Worm (Caenorhabditis elegans) whole organism, L3 larva: Measurements from ENCODE around the gene nhr-149.

Experiments used
- ZK546.5 ChIP-seq: sonication (generic microtip); optimal IDR thresholded peaks from 2 replicates; lab custom pipeline; 2017; ENCODE audit warnings: missing biosample characterization, missing genetic modification characterization
- aly-2 ChIP-seq: fragments of 150-350 bp; optimal IDR thresholded peaks from 2 replicates; lab custom pipeline; 2014; ENCODE audit warnings: missing biosample characterization, missing genetic modification characterization
- ceh-16 ChIP-seq: sonication (generic microtip); optimal IDR thresholded peaks from 2 replicates; lab custom pipeline; 2017; ENCODE audit warnings: missing biosample characterization, missing genetic modification characterization
- ceh-28 ChIP-seq: fragments of 150-350 bp; optimal IDR thresholded peaks from 2 replicates; lab custom pipeline; 2014; ENCODE audit warnings: missing biosample characterization, missing genetic modification reagents, missing genetic modification characterization
- ceh-82 ChIP-seq: fragments of 150-350 bp; optimal IDR thresholded peaks from 2 replicates; lab custom pipeline; 2014; ENCODE audit warnings: missing biosample characterization, missing genetic modification characterization
- ceh-9 ChIP-seq: sonication (generic microtip); optimal IDR thresholded peaks from 2 replicates; lab custom pipeline; 2018; ENCODE audit warnings: missing biosample characterization, missing genetic modification characterization
- egl-5 ChIP-seq: fragments of 150-350 bp; optimal IDR thresholded peaks from 2 replicates; lab custom pipeline; 2017; ENCODE audit warnings: missing biosample characterization, missing genetic modification reagents, missing genetic modification characterization, inconsistent platforms
- elt-1 ChIP-seq: fragments of 150-350 bp; optimal IDR thresholded peaks from 2 replicates; lab custom pipeline; 2014; ENCODE audit warnings: missing biosample characterization, missing genetic modification characterization
- eor-1 ChIP-seq, 2 experiments: fragments of 150-350 bp; optimal IDR thresholded peaks; 2 replicates each; lab custom pipeline; 2014 to 2018; ENCODE audit warnings: missing biosample characterization in 2 of 2, missing genetic modification characterization in 2 of 2
- fkh-2 ChIP-seq: fragments of 150-350 bp; optimal IDR thresholded peaks from 2 replicates; lab custom pipeline; 2014; ENCODE audit warnings: missing biosample characterization, missing genetic modification reagents, missing genetic modification characterization
- fos-1 ChIP-seq: fragments of 150-350 bp; optimal IDR thresholded peaks from 2 replicates; lab custom pipeline; 2014; ENCODE audit warnings: missing biosample characterization, missing genetic modification characterization
- hmg-11 ChIP-seq: sonication (generic microtip); optimal IDR thresholded peaks from 2 replicates; lab custom pipeline; 2016; ENCODE audit warnings: missing genetic modification characterization, missing compliant biosample characterization
- jun-1 ChIP-seq: fragments of 150-350 bp; optimal IDR thresholded peaks from 2 replicates; lab custom pipeline; 2014; ENCODE audit warnings: missing biosample characterization, missing genetic modification reagents, missing genetic modification characterization
- lin-15B ChIP-seq: fragments of 150-350 bp; optimal IDR thresholded peaks from 2 replicates; lab custom pipeline; 2014; ENCODE audit warnings: missing biosample characterization, missing genetic modification characterization
- lin-39 ChIP-seq: fragments of 150-350 bp; optimal IDR thresholded peaks from 2 replicates; lab custom pipeline; 2018; ENCODE audit warnings: missing biosample characterization, missing genetic modification reagents, missing genetic modification characterization
- lsy-12 ChIP-seq: sonication (generic microtip); optimal IDR thresholded peaks from 2 replicates; lab custom pipeline; 2016; ENCODE audit warnings: mild to moderate bottlenecking, missing genetic modification characterization, missing compliant biosample characterization
- mdl-1 ChIP-seq: fragments of 150-350 bp; optimal IDR thresholded peaks from 2 replicates; lab custom pipeline; 2014; ENCODE audit warnings: missing biosample characterization, missing genetic modification characterization
- mml-1 ChIP-seq: fragments of 150-350 bp; sonication (generic microtip); optimal IDR thresholded peaks from 3 replicates; lab custom pipeline; 2014; ENCODE audit warnings: missing biosample characterization, missing genetic modification characterization
- nfya-1 ChIP-seq: sonication (generic microtip); optimal IDR thresholded peaks from 2 replicates; lab custom pipeline; 2017; ENCODE audit warnings: missing genetic modification characterization, mild to moderate bottlenecking, missing compliant biosample characterization, antibody characterized with exemption, moderate library complexity; ENCODE audit not compliant: insufficient read depth
- nhr-11 ChIP-seq: fragments of 150-350 bp; optimal IDR thresholded peaks from 2 replicates; lab custom pipeline; 2014; ENCODE audit warnings: missing biosample characterization, missing genetic modification characterization
- nhr-12 ChIP-seq: fragments of 150-350 bp; optimal IDR thresholded peaks from 2 replicates; lab custom pipeline; 2014; ENCODE audit warnings: missing biosample characterization, missing genetic modification characterization
- nhr-23 ChIP-seq: fragments of 150-350 bp; optimal IDR thresholded peaks from 2 replicates; lab custom pipeline; 2014; ENCODE audit warnings: missing biosample characterization, missing genetic modification reagents, missing genetic modification characterization
- nhr-237 ChIP-seq: fragments of 150-350 bp; optimal IDR thresholded peaks from 2 replicates; lab custom pipeline; 2014; ENCODE audit warnings: missing biosample characterization, missing genetic modification characterization
- nhr-25 ChIP-seq: sonication (generic microtip); optimal IDR thresholded peaks from 2 replicates; lab custom pipeline; 2017; ENCODE audit warnings: missing biosample characterization, missing genetic modification characterization
- nhr-43 ChIP-seq: sonication (generic microtip); optimal IDR thresholded peaks from 2 replicates; lab custom pipeline; 2016; ENCODE audit warnings: mild to moderate bottlenecking, missing genetic modification characterization, missing compliant biosample characterization; ENCODE audit not compliant: poor library complexity, severe bottlenecking
- nhr-76 ChIP-seq: fragments of 150-350 bp; sonication (generic microtip); optimal IDR thresholded peaks from 5 replicates; lab custom pipeline; 2014; ENCODE audit warnings: missing biosample characterization, missing genetic modification characterization
- nhr-77 ChIP-seq: fragments of 150-350 bp; optimal IDR thresholded peaks from 2 replicates; lab custom pipeline; 2014; ENCODE audit warnings: missing biosample characterization, missing genetic modification characterization
- unc-39 ChIP-seq: sonication (generic microtip); optimal IDR thresholded peaks from 4 replicates; lab custom pipeline; 2017; ENCODE audit warnings: missing biosample characterization, missing genetic modification characterization
- unc-62 ChIP-seq: fragments of 150-350 bp; sonication (generic microtip); optimal IDR thresholded peaks from 4 replicates; lab custom pipeline; 2014; ENCODE audit warnings: missing biosample characterization, missing genetic modification reagents, missing genetic modification characterization
- ztf-4 ChIP-seq: fragments of 150-350 bp; optimal IDR thresholded peaks from 2 replicates; lab custom pipeline; 2014; ENCODE audit warnings: missing biosample characterization, missing genetic modification characterization

Gene nhr-149

DNA sequence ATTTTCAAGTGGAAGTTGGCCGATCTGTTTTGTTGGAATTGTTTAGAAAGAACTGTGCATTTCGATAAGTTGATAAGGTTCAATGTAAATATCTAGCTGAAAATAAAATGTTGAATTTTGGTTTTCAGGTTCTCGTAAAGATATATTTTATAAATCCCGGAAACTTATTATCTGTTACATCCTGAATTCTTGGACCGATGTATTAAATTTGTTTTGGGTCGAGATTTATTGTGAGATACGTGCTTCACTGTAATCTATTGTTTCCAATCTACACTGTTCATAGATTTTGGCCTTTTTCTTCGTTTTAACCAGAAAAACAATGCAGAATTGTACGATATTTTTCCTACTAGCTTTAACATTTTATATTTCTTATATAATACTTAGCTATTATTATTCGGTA lies 7.7 kb upstream of the nhr-149 start, which contains the start of gene C03G6.6:
Gene C03G6.6, plus strand, starts transcription at position 301 of the 400 bp plus-strand sequence.
- TF ChIP-seq nhr-77 (tag; lab: Kevin White, UChicago) (no peak), ceh-28 (tag; lab: Kevin White, UChicago) (no peak), nfya-1 (tag; lab: Kevin White, UChicago) (no peak), fos-1 (tag; lab: Kevin White, UChicago) (no peak), nhr-11 (no peak), fkh-2 (tag; lab: Kevin White, UChicago) (no peak), mdl-1 (tag; lab: Kevin White, UChicago) (no peak), unc-62 (no peak), lsy-12 (tag; lab: Kevin White, UChicago) (no peak), nhr-23 (no peak), nhr-25 (tag; lab: Kevin White, UChicago) (no peak)

DNA sequence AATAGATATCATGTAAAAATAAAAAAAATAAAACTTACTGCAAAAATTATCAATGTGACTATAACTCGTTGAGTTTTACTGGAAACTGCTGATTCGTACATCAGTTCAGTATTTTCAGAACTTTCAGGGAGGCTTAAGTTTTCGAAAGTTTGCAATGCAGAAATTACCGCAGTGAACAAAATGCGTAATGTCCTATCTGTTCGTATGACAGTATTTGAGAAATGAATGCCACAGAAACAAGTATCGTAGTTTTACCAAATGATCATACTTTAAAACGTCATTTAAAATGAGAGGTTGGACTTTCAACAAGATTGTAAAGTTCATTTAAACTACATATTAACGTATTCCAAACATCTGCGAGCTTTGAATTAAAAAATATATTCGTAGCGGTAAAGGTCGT lies 7.2 kb upstream of the nhr-149 start, which contains the start of gene C03G6.21:
Gene C03G6.21, minus strand, starts transcription at position 101 of the 400 bp plus-strand sequence.
- no peak for TF ChIP-seq jun-1
- TF ChIP-seq lin-15B: no peak
- TF ChIP-seq egl-5 (tag; lab: Kevin White, UChicago): no peak
- no peak for TF ChIP-seq nhr-25 (tag; lab: Kevin White, UChicago)
- no peak for TF ChIP-seq ceh-28 (tag; lab: Kevin White, UChicago)
- TF ChIP-seq mml-1 (tag; lab: Kevin White, UChicago): no peak
- TF ChIP-seq lsy-12 (tag; lab: Kevin White, UChicago): no peak
- TF ChIP-seq aly-2 (tag; lab: Kevin White, UChicago): no peak
- TF ChIP-seq nhr-12 (tag; lab: Kevin White, UChicago): no peak
- no peak for TF ChIP-seq ceh-16 (tag; lab: Kevin White, UChicago)
- TF ChIP-seq nhr-43: no peak
- no peak for TF ChIP-seq nhr-23
- TF ChIP-seq unc-39 (tag; lab: Kevin White, UChicago): no peak
- no peak for TF ChIP-seq ZK546.5 (tag; lab: Kevin White, UChicago)

DNA sequence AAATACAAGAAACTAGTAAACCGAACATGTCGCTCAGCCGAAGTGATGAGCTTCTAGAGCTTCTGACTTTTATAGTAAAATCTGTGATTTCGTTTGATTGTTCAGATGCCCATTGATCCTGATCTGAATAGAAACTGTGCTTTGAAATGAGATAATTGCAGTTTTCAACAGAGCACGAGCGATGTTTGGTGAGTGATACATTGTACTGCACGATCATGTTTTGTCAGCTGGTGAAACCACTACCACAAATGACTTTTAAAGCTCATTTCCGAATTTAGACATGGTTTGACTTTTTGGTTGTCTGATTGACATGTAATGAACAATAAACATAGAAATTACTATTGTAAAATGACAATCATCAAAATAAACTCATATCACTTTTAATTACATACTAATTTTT lies 6.0 kb upstream of the nhr-149 start, which contains the start of gene tag-293:
Gene tag-293, minus strand, starts transcription at position 101 of the 400 bp plus-strand sequence.
- TF ChIP-seq nhr-25 (tag; lab: Kevin White, UChicago) (no peak), elt-1 (tag; lab: Kevin White, UChicago) (no peak), eor-1 (tag; optimal IDR thresholded peaks at IDR 0.05; lab: Kevin White, UChicago) (no peak), fos-1 (tag; lab: Kevin White, UChicago) (no peak), hmg-11 (tag; lab: Kevin White, UChicago) (no peak)

DNA sequence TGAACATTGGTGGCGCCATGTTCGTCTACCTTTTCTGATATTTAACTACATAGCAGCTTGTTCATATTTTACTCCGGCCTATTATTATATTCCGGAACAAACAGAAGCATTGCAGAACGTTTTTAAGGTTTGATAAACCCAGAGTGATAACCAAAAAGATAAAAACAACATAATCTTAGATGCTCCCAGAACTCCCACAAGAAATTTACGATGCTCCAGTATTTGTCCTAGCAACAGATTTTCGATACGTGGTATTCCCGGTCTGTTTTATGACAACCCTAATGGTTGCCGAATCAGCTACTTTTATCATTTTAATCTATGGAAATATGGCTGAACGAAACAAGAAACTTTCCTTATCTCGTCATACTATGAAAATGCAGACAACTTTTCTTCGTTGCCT lies 4.2 kb upstream of the nhr-149 start:
- no peak for TF ChIP-seq egl-5 (tag; lab: Kevin White, UChicago)
- TF ChIP-seq nhr-237 (tag; lab: Kevin White, UChicago): no peak
- no peak for TF ChIP-seq hmg-11 (tag; lab: Kevin White, UChicago)
- TF ChIP-seq nhr-76 (tag; lab: Kevin White, UChicago): no peak
- no peak for TF ChIP-seq fos-1 (tag; lab: Kevin White, UChicago)

DNA sequence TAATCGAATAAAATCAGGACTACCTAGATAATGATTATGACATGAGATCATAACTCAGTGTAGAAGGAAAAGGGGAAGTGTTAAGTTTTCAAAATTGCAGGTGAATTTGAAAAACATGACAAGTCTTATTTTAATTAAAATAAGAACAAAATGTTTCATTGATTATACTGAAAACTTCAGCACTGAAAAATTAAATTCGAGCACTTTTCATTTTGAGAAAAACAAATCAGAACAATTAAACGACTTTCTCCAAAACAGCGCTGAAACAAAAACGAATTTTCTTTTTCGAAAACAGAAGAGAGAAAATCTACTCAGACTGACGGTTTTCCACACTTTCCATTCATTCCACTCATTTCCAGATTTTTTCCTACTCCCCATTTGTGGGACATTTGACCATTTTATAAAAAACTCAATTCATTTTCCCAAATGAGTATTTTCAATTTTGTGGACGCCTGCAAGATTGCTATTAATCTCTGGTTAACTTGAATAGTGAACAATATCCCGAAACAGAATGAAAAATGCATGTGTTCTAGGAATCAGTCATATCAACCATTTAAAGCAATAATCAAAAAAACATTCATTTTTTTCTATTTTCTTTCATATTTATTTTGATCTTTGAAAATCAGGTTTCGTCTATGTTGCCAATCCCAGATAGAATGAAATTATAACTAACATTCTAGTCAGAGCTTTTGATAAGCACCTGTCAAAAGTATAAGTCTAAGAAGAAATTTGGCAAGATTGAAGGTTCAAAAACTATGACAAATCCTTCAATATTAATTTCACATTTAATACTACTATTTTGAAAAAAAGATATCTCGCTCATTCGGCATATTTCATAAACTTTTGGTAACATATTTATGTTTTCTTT lies 3.0 kb upstream of the nhr-149 start, which contains the start of the genes srh-231 and srh-275:
Gene srh-231, minus strand, starts transcription at position 51 of the 868 bp plus-strand sequence.
Gene srh-275, plus strand, starts transcription at position 818 of the 868 bp plus-strand sequence.
- TF ChIP-seq ztf-4 (tag; lab: Kevin White, UChicago) (no peak), ceh-9 (tag; lab: Kevin White, UChicago) (no peak), nhr-11 (no peak), lin-39 (tag; lab: Kevin White, UChicago) (no peak), ceh-82 (tag; lab: Kevin White, UChicago) (no peak), ceh-28 (tag; lab: Kevin White, UChicago) (no peak), eor-1 (tag; optimal IDR thresholded peaks at IDR 0.05; lab: Kevin White, UChicago) (no peak), elt-1 (tag; lab: Kevin White, UChicago) (no peak), hmg-11 (tag; lab: Kevin White, UChicago) (no peak), nfya-1 (tag; lab: Kevin White, UChicago) (no peak), mdl-1 (tag; lab: Kevin White, UChicago) (no peak), nhr-23 (no peak)
